Fruit fly (Drosophila melanogaster) Kc167 (cell line): ENCODE results near the gene tweek.

Experiments used
- h ChIP-seq: fragments of >200 bp; optimal IDR thresholded peaks from 3 replicates; lab custom pipeline; 2018; ENCODE audit warnings: missing external identifiers
- insv ChIP-seq: fragments of >200 bp; optimal IDR thresholded peaks from 3 replicates; lab custom pipeline; 2018; ENCODE audit warnings: missing external identifiers
- psq ChIP-seq: fragments of >200 bp; optimal IDR thresholded peaks from 2 replicates; lab custom pipeline; 2017; ENCODE audit warnings: missing external identifiers
- ttk ChIP-seq: sonication (Bioruptor generic); optimal IDR thresholded peaks from 2 replicates; lab custom pipeline; 2017; ENCODE audit warnings: missing external identifiers

DNA sequence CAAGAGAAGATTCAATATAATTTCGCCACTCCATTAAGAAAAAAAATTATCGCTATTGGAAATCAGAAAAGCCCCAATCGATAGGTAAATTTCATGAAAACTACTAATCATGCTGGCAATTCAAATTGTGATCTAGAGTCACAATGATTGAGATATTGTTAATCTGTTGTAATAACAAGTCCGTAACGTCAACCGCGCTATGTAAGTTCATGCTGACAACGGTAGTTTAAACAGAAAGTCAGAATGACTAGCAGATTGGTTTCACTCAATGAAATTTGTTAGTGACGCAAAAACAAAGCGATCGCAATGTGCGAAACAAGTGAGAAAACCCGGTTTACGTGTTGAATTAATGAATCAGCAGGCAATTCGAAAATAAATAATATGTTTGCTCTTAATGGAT is 31.2 kb upstream of the tweek start:
- no peak for TF ChIP-seq h (lab: Kevin White, UChicago)
- no peak for TF ChIP-seq psq (lab: Kevin White, UChicago)
- TF ChIP-seq ttk (lab: Kevin White, UChicago): no peak
- TF ChIP-seq insv (lab: Kevin White, UChicago): no peak
